Worm (Caenorhabditis elegans) whole organism, mixed stage, embryonic: ENCODE measurements around the gene rpl-32.

Experiments
- lsy-2 ChIP-seq: fragments of 150-350 bp; optimal IDR thresholded peaks from 2 replicates; lab custom pipeline; 2014; ENCODE audit warnings: missing biosample characterization, missing genetic modification characterization
- nhr-76 ChIP-seq: sonication (generic microtip); optimal IDR thresholded peaks from 2 replicates; lab custom pipeline; 2017; ENCODE audit warnings: missing biosample characterization, missing genetic modification characterization
- pha-4 ChIP-seq: fragments of 150-350 bp; optimal IDR thresholded peaks from 2 replicates; lab custom pipeline; 2018; ENCODE audit warnings: missing biosample characterization, missing genetic modification reagents, missing genetic modification characterization
- ztf-11 ChIP-seq: fragments of 150-350 bp; optimal IDR thresholded peaks from 2 replicates; lab custom pipeline; 2014; ENCODE audit warnings: missing biosample characterization, missing genetic modification characterization

ce11 chrII:9026348-9026747 lies 30.5 kb downstream of the rpl-32 start:
- TF ChIP-seq pha-4 (no peak), lsy-2 (tag; lab: Kevin White, UChicago) (no peak), nhr-76 (tag; lab: Kevin White, UChicago) (no peak), ztf-11 (no peak)
